Worm (Caenorhabditis elegans) whole organism, L4 larva: ENCODE measurements around the gene sas-7.

ENCODE experiments used
- ceh-82 ChIP-seq: sonication (generic microtip); optimal IDR thresholded peaks from 2 replicates; lab custom pipeline; 2017; ENCODE audit warnings: missing biosample characterization, missing genetic modification characterization
- hlh-30 ChIP-seq: sonication (generic microtip); optimal IDR thresholded peaks from 2 replicates; lab custom pipeline; 2017; ENCODE audit warnings: antibody characterized with exemption, mild to moderate bottlenecking, missing genetic modification characterization, missing compliant biosample characterization; ENCODE audit not compliant: insufficient read depth
- lin-15B ChIP-seq: fragments of 150-350 bp; sonication (generic microtip); optimal IDR thresholded peaks from 3 replicates; lab custom pipeline; 2014; ENCODE audit warnings: missing biosample characterization, missing genetic modification characterization
- lin-38 ChIP-seq: fragments of 200-800 bp; sonication (Bioruptor generic); IDR thresholded peaks from 2 replicates; pipeline ENCODE4 v1.3.6; 2022; ENCODE audit warnings: missing genetic modification reagents, missing genetic modification characterization, missing compliant biosample characterization
- mdl-1 ChIP-seq, 2 experiments: fragments of 150-350 bp in 1 of 2; sonication (generic microtip) in 1 of 2; optimal IDR thresholded peaks; 2 replicates each; lab custom pipeline; 2014 to 2017; ENCODE audit warnings: missing biosample characterization in 2 of 2, missing genetic modification characterization in 2 of 2
- nhr-11 ChIP-seq: fragments of 150-350 bp; optimal IDR thresholded peaks from 2 replicates; lab custom pipeline; 2014; ENCODE audit warnings: missing biosample characterization, missing genetic modification characterization
- nhr-42 ChIP-seq: fragments of 200-800 bp; sonication (Bioruptor generic); IDR thresholded peaks from 2 replicates; pipeline ENCODE4 v1.3.6; 2022; ENCODE audit warnings: missing genetic modification characterization, missing compliant biosample characterization
- nhr-6 ChIP-seq: fragments of 150-350 bp; optimal IDR thresholded peaks from 2 replicates; lab custom pipeline; 2014; ENCODE audit warnings: missing biosample characterization, missing genetic modification characterization
- nhr-77 ChIP-seq: fragments of 150-350 bp; optimal IDR thresholded peaks from 2 replicates; lab custom pipeline; 2014; ENCODE audit warnings: missing biosample characterization, missing genetic modification characterization
- unc-39 ChIP-seq: sonication (generic microtip); optimal IDR thresholded peaks from 2 replicates; lab custom pipeline; 2017; ENCODE audit warnings: missing biosample characterization, missing genetic modification characterization
- zag-1 ChIP-seq: fragments of 150-350 bp; optimal IDR thresholded peaks from 2 replicates; lab custom pipeline; 2014; ENCODE audit warnings: missing biosample characterization, missing genetic modification characterization

DNA sequence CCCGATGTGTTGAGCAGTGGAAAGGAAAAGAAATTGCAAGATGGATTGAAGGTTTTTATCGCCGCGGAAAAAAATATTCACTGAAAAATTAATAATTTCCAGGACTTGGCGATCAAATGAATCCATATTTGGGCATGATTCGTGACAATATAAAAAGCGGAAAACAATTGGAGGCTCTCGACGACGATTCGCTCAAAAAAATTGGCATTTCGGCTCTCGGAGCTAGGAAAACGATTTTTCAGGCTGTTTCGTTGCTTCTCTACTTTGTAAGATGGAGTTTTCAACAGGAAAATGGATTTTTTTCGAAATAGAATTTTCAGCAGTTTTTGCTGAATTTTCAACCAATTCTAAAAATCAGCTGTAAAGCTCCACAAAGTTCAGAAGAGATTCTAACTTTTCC is 49.0 kb upstream of the sas-7 start:
- TF ChIP-seq nhr-11 (tag; lab: Kevin White, UChicago), result no peak
- TF ChIP-seq lin-15B (tag; lab: Kevin White, UChicago), result no peak
- TF ChIP-seq unc-39 (tag; lab: Kevin White, UChicago), result no peak
- TF ChIP-seq nhr-42 (GFP tag; lab: Robert Waterston, UW), result no peak
- no peak for TF ChIP-seq lin-38 (GFP tag; lab: Robert Waterston, UW)
- TF ChIP-seq zag-1 (tag; lab: Kevin White, UChicago), result no peak
- TF ChIP-seq ceh-82 (tag; lab: Kevin White, UChicago), result no peak
- no peak for TF ChIP-seq nhr-77 (tag; lab: Kevin White, UChicago)
- no peak for TF ChIP-seq hlh-30 (tag; lab: Kevin White, UChicago)
- no peak for TF ChIP-seq nhr-6 (tag; lab: Kevin White, UChicago)
- TF ChIP-seq mdl-1 (tag; optimal IDR thresholded peaks at IDR 0.05; lab: Kevin White, UChicago), result no peak
